Fruit fly (Drosophila melanogaster) whole organism, embryonic: ENCODE data around the gene Nlg2.

Experiments used
- BEAF-32 ChIP-seq: fragments of 200-800 bp; sonication (Bioruptor generic); optimal IDR thresholded peaks from 3 replicates; lab custom pipeline; 2017; ENCODE audit warnings: missing biosample characterization, missing genetic modification characterization, mild to moderate bottlenecking, moderate library complexity, missing genetic modification reagents
- CG10431 ChIP-seq: fragments of 200-800 bp; sonication (Bioruptor generic); optimal IDR thresholded peaks from 3 replicates; lab custom pipeline; 2018; ENCODE audit warnings: missing biosample characterization, mild to moderate bottlenecking, missing genetic modification characterization
- CG4424 ChIP-seq: fragments of 200-800 bp; sonication (Bioruptor generic); optimal IDR thresholded peaks from 3 replicates; lab custom pipeline; 2016; ENCODE audit warnings: missing biosample characterization, missing genetic modification characterization
- CG4820 ChIP-seq: fragments of 200-800 bp; sonication (Bioruptor generic); optimal IDR thresholded peaks from 3 replicates; lab custom pipeline; 2016; ENCODE audit warnings: missing biosample characterization, missing genetic modification characterization
- CG7372 ChIP-seq: fragments of 200-800 bp; sonication (Bioruptor generic); IDR thresholded peaks from 2 replicates; pipeline ENCODE4 v1.3.6; 2022; ENCODE audit warnings: missing biosample characterization, missing genetic modification characterization
- eve ChIP-seq, 2 experiments: fragments of >200 bp; optimal IDR thresholded peaks; 2 replicates each; lab custom pipeline; 2017; ENCODE audit warnings: missing biosample characterization in 2 of 2, missing genetic modification characterization in 2 of 2
- her ChIP-seq: fragments of 200-800 bp; sonication (Bioruptor generic); optimal IDR thresholded peaks from 2 replicates; lab custom pipeline; 2016; ENCODE audit warnings: missing biosample characterization, missing genetic modification characterization
- so ChIP-seq: fragments of 200-800 bp; sonication (Bioruptor generic); IDR thresholded peaks from 3 replicates; pipeline ENCODE4 v1.3.6; 2022; ENCODE audit warnings: missing biosample characterization, missing genetic modification characterization

DNA sequence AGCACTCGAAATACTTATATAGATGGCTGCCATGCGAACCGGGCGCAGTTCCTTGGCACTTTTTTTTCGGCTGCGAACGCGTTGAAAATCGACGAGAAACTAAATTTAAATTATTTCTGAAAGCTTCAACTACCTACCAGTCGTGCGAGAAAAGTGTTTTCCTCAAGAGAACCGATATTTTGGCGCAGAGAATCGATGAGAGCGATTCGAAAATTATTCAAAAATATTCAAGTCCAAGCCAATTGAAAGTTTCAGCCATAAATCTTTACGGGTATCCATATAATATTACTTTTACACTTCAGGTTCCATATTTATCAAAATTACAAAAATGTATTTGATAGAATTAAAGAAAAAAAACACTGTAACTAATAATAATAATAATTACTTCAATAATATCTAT is 68.0 kb downstream of the Nlg2 start, which contains the start of gene CG18304:
- TF ChIP-seq so (no peak), her (GFP tag; lab: Kevin White, UChicago) (no peak), CG7372 (GFP tag; lab: Robert Waterston, UW) (no peak), CG4820 (GFP tag; lab: Kevin White, UChicago) (no peak), CG4424 (GFP tag; lab: Kevin White, UChicago) (no peak), CG10431 (no peak), eve (GFP tag; optimal IDR thresholded peaks at IDR 0.05; lab: Kevin White, UChicago) (no peak), BEAF-32 (GFP tag; lab: Kevin White, UChicago) (no peak)
